Worm (Caenorhabditis elegans) whole organism, L4/young adult: ENCODE data around the gene srh-142.

Experiments
- W03F9.2 ChIP-seq: fragments of 150-350 bp; optimal IDR thresholded peaks from 2 replicates; lab custom pipeline; 2014; ENCODE audit warnings: missing biosample characterization, missing genetic modification characterization
- dao-5 ChIP-seq: sonication (generic microtip); optimal IDR thresholded peaks from 2 replicates; lab custom pipeline; 2016; ENCODE audit warnings: missing genotype, missing genetic modification characterization, moderate library complexity, missing compliant biosample characterization
- him-1 ChIP-seq: sonication (generic microtip); optimal IDR thresholded peaks from 2 replicates; lab custom pipeline; 2016; ENCODE audit warnings: missing genotype, missing genetic modification reagents, missing genetic modification characterization, missing compliant biosample characterization

DNA sequence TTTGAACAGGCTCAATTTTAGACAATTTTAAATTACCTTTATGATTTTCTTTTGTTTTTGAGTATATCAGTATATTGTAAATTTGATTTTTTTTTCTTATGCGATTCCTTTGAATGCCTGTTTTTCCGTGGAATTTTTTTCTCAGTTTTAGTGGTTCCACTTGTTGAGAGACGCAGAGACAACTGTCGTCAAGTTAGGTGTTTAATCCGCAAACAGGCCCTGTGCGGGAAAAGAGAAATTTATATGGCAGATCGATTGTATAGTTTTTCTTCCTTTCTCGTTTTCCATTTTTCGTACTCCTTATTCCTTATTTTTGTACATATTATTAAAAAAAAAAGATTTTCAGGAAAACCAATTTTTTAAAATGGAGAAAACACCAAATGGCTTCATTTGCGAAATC, 38.2 kb upstream of the srh-142 start, which contains the start of gene F36D3.1:
- TF ChIP-seq dao-5 (tag; lab: Kevin White, UChicago): no peak
- TF ChIP-seq him-1 (tag; lab: Kevin White, UChicago): no peak
- no peak for TF ChIP-seq W03F9.2 (tag; lab: Kevin White, UChicago)
